Worm (Caenorhabditis elegans): ENCODE results near the gene ptr-4.

Gene ptr-4

DNA sequence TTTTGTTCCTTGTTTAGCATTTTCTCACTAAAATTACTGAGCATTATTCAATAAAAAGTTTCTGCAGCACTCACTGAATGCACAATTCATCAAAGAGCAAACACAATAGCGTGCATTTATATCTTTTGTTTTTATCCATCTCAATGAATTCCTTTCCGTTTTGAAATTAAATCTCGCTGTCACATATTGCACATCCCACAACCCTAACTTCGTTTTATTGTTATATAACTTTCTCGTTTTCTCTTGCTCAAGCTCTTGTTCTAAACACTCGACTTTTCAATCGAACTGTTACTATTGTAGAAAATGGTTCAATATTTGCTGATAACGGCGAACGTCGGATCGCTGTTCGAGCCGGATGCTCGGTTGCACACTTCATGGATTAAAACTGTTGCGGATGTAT, 34.6 kb downstream of the ptr-4 start, which contains the start of gene ipp-5:
Gene ipp-5, plus strand, starts transcription at position 301 of the 400 bp plus-strand sequence.
- TF ChIP-seq ces-1 (GFP tag; optimal IDR thresholded peaks at IDR 0.05) (no peak), Y48G9A.11 (GFP tag; IDR thresholded peaks at IDR 0.05) (no peak), T20F7.1 (GFP tag; optimal IDR thresholded peaks at IDR 0.05) (no peak), rbr-2 (tag; optimal IDR thresholded peaks at IDR 0.05) (no peak), zip-2 (tag; optimal IDR thresholded peaks at IDR 0.05) (no peak), nhr-28 (tag; optimal IDR thresholded peaks at IDR 0.05) (no peak), aha-1 (tag) (peak; percentile 33), egl-43 (GFP tag; IDR thresholded peaks at IDR 0.05) (no peak)

DNA sequence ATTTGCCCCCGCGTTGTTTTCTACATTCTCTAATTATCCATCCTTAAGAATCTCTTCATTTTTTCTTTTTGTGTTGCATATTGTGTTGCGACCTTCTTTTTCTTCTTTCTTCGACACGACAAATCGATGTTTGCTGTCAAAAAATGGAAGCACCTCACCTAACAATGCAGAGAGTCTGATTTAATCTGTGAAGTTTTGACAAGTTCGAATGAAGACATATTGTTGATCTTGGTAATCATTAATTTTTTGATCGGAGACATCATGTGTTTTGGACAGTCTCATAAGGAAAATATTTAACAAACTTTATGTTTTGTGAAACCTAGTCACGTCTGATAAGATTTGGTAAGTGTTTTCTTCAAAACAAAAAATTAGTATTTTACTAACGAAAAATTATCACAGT, 36.7 kb downstream of the ptr-4 start:
- TF ChIP-seq unc-62 (GFP tag; optimal IDR thresholded peaks at IDR 0.05 in 1 of 2) (peak in 1 of 2 experiments; percentile 98), unc-62 (tag; optimal IDR thresholded peaks at IDR 0.05) (no peak), aha-1 (tag) (peak; percentile 50), hlh-30 (tag; optimal IDR thresholded peaks at IDR 0.05; ENCODE audit: insufficient read depth) (no peak)

DNA sequence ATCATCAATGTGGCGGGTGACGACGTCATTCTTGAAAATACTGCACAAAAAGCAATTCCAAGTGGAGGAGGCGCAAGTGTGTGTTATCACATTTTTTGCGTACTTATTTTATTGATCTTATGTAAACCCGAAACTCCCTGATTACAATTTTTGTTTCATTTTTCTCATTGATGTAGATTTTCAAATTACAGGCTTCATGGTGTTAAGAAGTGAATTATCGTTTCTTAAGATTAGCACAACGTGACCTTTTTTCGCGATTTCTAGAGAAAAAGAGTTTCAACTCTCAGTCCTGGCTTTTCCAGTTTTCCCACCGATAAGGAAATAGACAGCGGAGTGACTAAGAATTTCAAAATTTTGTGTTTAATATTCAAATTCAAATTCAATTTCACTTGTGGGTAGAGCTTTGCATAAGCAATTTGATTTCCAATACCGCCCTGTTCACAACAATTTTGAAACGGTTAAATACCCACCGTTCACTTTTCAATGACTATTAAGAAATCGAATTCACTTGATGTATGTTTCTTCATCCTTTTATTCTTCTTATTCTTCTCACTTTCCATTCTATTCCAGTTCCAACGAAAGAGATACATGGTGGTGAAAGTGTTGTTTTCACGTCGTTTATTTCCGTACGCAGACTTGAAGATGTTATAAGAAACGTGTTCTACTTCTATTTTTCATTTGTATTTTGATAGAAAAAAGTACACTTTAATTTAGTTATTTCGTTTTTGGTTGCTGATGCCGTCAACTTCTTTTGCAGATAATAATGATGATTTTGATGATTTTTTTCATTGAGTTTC, 38.9 kb downstream of the ptr-4 start:
- TF ChIP-seq pqm-1 (tag; optimal IDR thresholded peaks at IDR 0.05): peak; percentile 38
- no peak for TF ChIP-seq daf-8 (GFP tag; IDR thresholded peaks at IDR 0.05)
- TF ChIP-seq snpc-4 (tag; optimal IDR thresholded peaks at IDR 0.05): no peak
- TF ChIP-seq dmd-6 (GFP tag; IDR thresholded peaks at IDR 0.05): peak; percentile 12; the same call in 1 of the 2 replicates
- TF ChIP-seq aha-1 (tag): peak; percentile 70
- TF ChIP-seq tra-1 (GFP tag; IDR thresholded peaks at IDR 0.05): no peak
- no peak for TF ChIP-seq ztf-7 (tag; optimal IDR thresholded peaks at IDR 0.05)
- TF ChIP-seq hlh-30 (tag; optimal IDR thresholded peaks at IDR 0.05; ENCODE audit: insufficient read depth): no peak
- TF ChIP-seq lsy-2 (tag; optimal IDR thresholded peaks at IDR 0.05): no peak
- TF ChIP-seq daf-16 (GFP tag; optimal IDR thresholded peaks at IDR 0.05): no peak
- peak; percentile 44 for TF ChIP-seq daf-16 (tag; optimal IDR thresholded peaks at IDR 0.05)
- TF ChIP-seq dpl-1 (GFP tag; optimal IDR thresholded peaks at IDR 0.05): no peak
- no peak for TF ChIP-seq nhr-41 (GFP tag; IDR thresholded peaks at IDR 0.05)
- TF ChIP-seq nhr-11 (tag; optimal IDR thresholded peaks at IDR 0.05): no peak
- TF ChIP-seq F26F4.8 (GFP tag; conservative IDR thresholded peaks at IDR 0.05): no peak
- TF ChIP-seq aly-2 (tag; optimal IDR thresholded peaks at IDR 0.05): no peak

DNA sequence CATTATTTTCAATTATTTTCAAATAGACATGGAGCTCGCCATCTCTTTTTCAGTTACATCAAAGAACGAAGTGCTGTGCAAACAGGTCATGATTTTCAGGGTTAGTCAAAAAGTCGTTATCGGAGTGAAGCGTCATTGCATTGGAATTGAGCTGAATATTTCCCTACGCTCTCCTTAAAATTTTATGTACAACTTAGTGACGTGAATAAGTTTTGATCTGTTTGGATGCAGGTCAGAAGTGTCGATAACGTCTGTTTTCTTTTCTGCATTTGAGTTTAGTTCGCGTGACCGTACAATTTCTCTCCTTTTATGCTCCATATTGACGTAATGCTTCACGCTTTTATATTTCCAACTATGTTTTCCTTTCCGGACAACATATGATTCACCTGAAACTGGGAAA, 40.8 kb downstream of the ptr-4 start:
- TF ChIP-seq nhr-48 (tag; optimal IDR thresholded peaks at IDR 0.05) (peak; percentile 67), dmd-6 (GFP tag; IDR thresholded peaks at IDR 0.05) (peak; percentile 82), daf-16 (GFP tag; optimal IDR thresholded peaks at IDR 0.05) (no peak), daf-16 (tag; optimal IDR thresholded peaks at IDR 0.05) (peak; percentile 90), unc-62 (GFP tag; optimal IDR thresholded peaks at IDR 0.05 in 1 of 2) (peak in 1 of 2 experiments; percentile 58), unc-62 (tag; optimal IDR thresholded peaks at IDR 0.05) (no peak), aha-1 (tag) (peak; percentile 76), arid-1 (GFP tag; conservative IDR thresholded peaks at IDR 0.05) (no peak), ztf-7 (tag; optimal IDR thresholded peaks at IDR 0.05) (no peak), hlh-11 (tag; optimal IDR thresholded peaks at IDR 0.05) (peak; percentile 82), nhr-28 (tag; optimal IDR thresholded peaks at IDR 0.05) (peak; percentile 38), hlh-30 (tag; optimal IDR thresholded peaks at IDR 0.05; ENCODE audit: insufficient read depth) (peak; percentile 71), tra-1 (GFP tag; IDR thresholded peaks at IDR 0.05) (peak; percentile 39; the same call in 1 of the 2 replicates), lin-15B (tag; optimal IDR thresholded peaks at IDR 0.05) (no peak), lin-1 (GFP tag; IDR thresholded peaks at IDR 0.05) (0 out of 2 replicates have a peak, but pooled peaks have one; percentile 32), mdt-29 (GFP tag; IDR thresholded peaks at IDR 0.05) (no peak), dve-1 (tag; optimal IDR thresholded peaks at IDR 0.05; ENCODE audit: insufficient read depth) (peak; percentile 64), nhr-102 (tag; optimal IDR thresholded peaks at IDR 0.05) (peak; percentile 15), mep-1 (tag; optimal IDR thresholded peaks at IDR 0.05) (peak; percentile 18), mdl-1 (tag; optimal IDR thresholded peaks at IDR 0.05) (peak in 1 of 2 experiments; percentile 6), pqm-1 (tag; optimal IDR thresholded peaks at IDR 0.05) (peak; percentile 30), set-16 (GFP tag; IDR thresholded peaks at IDR 0.05) (no peak)
